Fruit fly (Drosophila melanogaster): ENCODE results near the gene CG34377.

dm6 chr3R:22339510-22339909 lies 15.6 kb upstream of the CG34377 start:
- TF ChIP-seq pan (optimal IDR thresholded peaks at IDR 0.05) (no peak), psq (optimal IDR thresholded peaks at IDR 0.05) (no peak), EcR (GFP tag; optimal IDR thresholded peaks at IDR 0.05) (no peak), Dll (optimal IDR thresholded peaks at IDR 0.05) (no peak), usp (GFP tag; optimal IDR thresholded peaks at IDR 0.05) (no peak), CG8478 (optimal IDR thresholded peaks at IDR 0.05) (no peak)
